Worm (Caenorhabditis elegans) whole organism, young adult: ENCODE results near the gene flcn-1.

Experiments
- B0019.2 ChIP-seq: fragments of 200-800 bp; sonication (Bioruptor generic); conservative IDR thresholded peaks from 2 replicates; pipeline ENCODE4 v1.3.6; 2022; ENCODE audit warnings: missing genetic modification reagents, missing genetic modification characterization, missing compliant biosample characterization
- C06A6.2 ChIP-seq: fragments of 200-800 bp; sonication (Bioruptor generic); conservative IDR thresholded peaks from 2 replicates; pipeline ENCODE4 v1.3.6; 2022; ENCODE audit warnings: missing genetic modification characterization, missing compliant biosample characterization
- F10E7.11 ChIP-seq: sonication (generic microtip); optimal IDR thresholded peaks from 2 replicates; lab custom pipeline; 2017; ENCODE audit warnings: mild to moderate bottlenecking, missing genetic modification characterization, moderate library complexity, missing compliant biosample characterization
- F37B4.10 ChIP-seq: fragments of 200-800 bp; sonication (Bioruptor generic); IDR thresholded peaks from 2 replicates; pipeline ENCODE4 v1.3.6; 2022; ENCODE audit warnings: missing genetic modification characterization, missing compliant biosample characterization
- F52B5.7 ChIP-seq: sonication (generic microtip); optimal IDR thresholded peaks from 2 replicates; lab custom pipeline; 2016; ENCODE audit warnings: mild to moderate bottlenecking, missing genetic modification characterization, missing compliant biosample characterization
- F57A8.1 ChIP-seq: fragments of 200-800 bp; sonication (Bioruptor generic); optimal IDR thresholded peaks from 2 replicates; lab custom pipeline; 2018; ENCODE audit warnings: mild to moderate bottlenecking, missing genetic modification characterization, moderate library complexity, missing compliant biosample characterization
- T07F8.4 ChIP-seq: sonication (generic microtip); optimal IDR thresholded peaks from 2 replicates; lab custom pipeline; 2016; ENCODE audit warnings: mild to moderate bottlenecking, missing genetic modification characterization, moderate library complexity, missing compliant biosample characterization
- Y53G8AR.9 ChIP-seq: fragments of 200-800 bp; sonication (Bioruptor generic); conservative IDR thresholded peaks from 2 replicates; pipeline ENCODE4 v1.3.6; 2022; ENCODE audit warnings: missing genetic modification reagents, missing genetic modification characterization, missing compliant biosample characterization
- Y67H2A.10 ChIP-seq: fragments of 200-800 bp; sonication (Bioruptor generic); conservative IDR thresholded peaks from 2 replicates; pipeline ENCODE4 v1.3.6; 2022; ENCODE audit warnings: missing genetic modification reagents, missing genetic modification characterization, missing compliant biosample characterization
- Y95B8A.8 ChIP-seq: fragments of 200-800 bp; sonication (Bioruptor generic); IDR thresholded peaks from 2 replicates; pipeline ENCODE4 v1.3.6; 2022; ENCODE audit warnings: missing genetic modification reagents, missing genetic modification characterization, missing compliant biosample characterization
- akir-1 ChIP-seq: fragments of 200-800 bp; sonication (Bioruptor generic); optimal IDR thresholded peaks from 2 replicates; lab custom pipeline; 2018; ENCODE audit warnings: mild to moderate bottlenecking, missing genetic modification characterization, moderate library complexity, missing compliant biosample characterization
- ama-1 ChIP-seq, 3 experiments: fragments of 150-350 bp in 1 of 3; sonication (generic microtip) in 2 of 3; optimal IDR thresholded peaks; 2 replicates each; lab custom pipeline; 2014 to 2018; ENCODE audit warnings: missing biosample characterization in 2 of 3, missing genetic modification characterization in 2 of 3, missing genetic modification reagents in 2 of 3
- aptf-3 ChIP-seq: fragments of 200-800 bp; sonication (Bioruptor generic); IDR thresholded peaks from 2 replicates; pipeline ENCODE4 v1.3.6; 2022; ENCODE audit warnings: missing genetic modification characterization, missing compliant biosample characterization
- atf-7 ChIP-seq: sonication (generic microtip); optimal IDR thresholded peaks from 2 replicates; lab custom pipeline; 2017; ENCODE audit warnings: mild to moderate bottlenecking, missing genetic modification characterization, missing compliant biosample characterization
- attf-3 ChIP-seq: fragments of 200-800 bp; sonication (Bioruptor generic); conservative IDR thresholded peaks from 2 replicates; pipeline ENCODE4 v1.3.6; 2022; ENCODE audit warnings: missing genetic modification reagents, missing genetic modification characterization, missing compliant biosample characterization
- ccch-3 ChIP-seq: fragments of 200-800 bp; sonication (Bioruptor generic); optimal IDR thresholded peaks from 2 replicates; lab custom pipeline; 2018; ENCODE audit warnings: mild to moderate bottlenecking, missing genetic modification characterization, missing compliant biosample characterization
- ceh-40 ChIP-seq: fragments of 200-800 bp; sonication (Bioruptor generic); IDR thresholded peaks from 2 replicates; pipeline ENCODE4 v1.3.6; 2022; ENCODE audit warnings: missing genetic modification characterization, missing compliant biosample characterization
- ceh-58 ChIP-seq: fragments of 200-800 bp; sonication (Bioruptor generic); IDR thresholded peaks from 2 replicates; pipeline ENCODE4 v1.3.6; 2022; ENCODE audit warnings: missing genetic modification characterization, missing compliant biosample characterization
- ceh-91 ChIP-seq: fragments of 200-800 bp; sonication (Bioruptor generic); IDR thresholded peaks from 2 replicates; pipeline ENCODE4 v1.3.6; 2022; ENCODE audit warnings: missing genetic modification reagents, missing genetic modification characterization, missing compliant biosample characterization
- chd-7 ChIP-seq: sonication (generic microtip); optimal IDR thresholded peaks from 2 replicates; lab custom pipeline; 2016; ENCODE audit warnings: mild to moderate bottlenecking, missing genetic modification characterization, moderate library complexity, missing compliant biosample characterization
- dox-1 ChIP-seq: fragments of 200-800 bp; sonication (Bioruptor generic); IDR thresholded peaks from 2 replicates; pipeline ENCODE4 v1.3.6; 2022; ENCODE audit warnings: missing genetic modification reagents, missing genetic modification characterization, missing compliant biosample characterization
- dpff-1 ChIP-seq: sonication (generic microtip); optimal IDR thresholded peaks from 2 replicates; lab custom pipeline; 2017; ENCODE audit warnings: mild to moderate bottlenecking, missing genetic modification characterization, missing compliant biosample characterization
- egl-44 ChIP-seq: fragments of 200-800 bp; sonication (Bioruptor generic); IDR thresholded peaks from 2 replicates; pipeline ENCODE4 v1.3.6; 2022; ENCODE audit warnings: missing genetic modification reagents, missing genetic modification characterization, missing compliant biosample characterization
- fkh-3 ChIP-seq: sonication (generic microtip); optimal IDR thresholded peaks from 2 replicates; lab custom pipeline; 2016; ENCODE audit warnings: mild to moderate bottlenecking, missing genetic modification characterization, missing compliant biosample characterization
- gei-17 ChIP-seq: fragments of 200-800 bp; sonication (Bioruptor generic); optimal IDR thresholded peaks from 2 replicates; lab custom pipeline; 2018; ENCODE audit warnings: mild to moderate bottlenecking, missing genetic modification characterization, missing compliant biosample characterization
- him-1 ChIP-seq: sonication (generic microtip); optimal IDR thresholded peaks from 2 replicates; lab custom pipeline; 2016; ENCODE audit warnings: missing genotype, missing genetic modification reagents, missing genetic modification characterization, missing compliant biosample characterization
- hmg-1.2 ChIP-seq: fragments of 200-800 bp; sonication (Bioruptor generic); IDR thresholded peaks from 2 replicates; pipeline ENCODE4 v1.3.6; 2022; ENCODE audit warnings: missing genetic modification reagents, missing genetic modification characterization, missing compliant biosample characterization
- hrde-1 ChIP-seq: sonication (generic microtip); optimal IDR thresholded peaks from 2 replicates; lab custom pipeline; 2016; ENCODE audit warnings: missing genetic modification characterization, mild to moderate bottlenecking, missing compliant biosample characterization, moderate library complexity, missing genotype, missing genetic modification reagents, borderline replicate concordance
- let-607 ChIP-seq, 2 experiments: fragments of 200-800 bp in 1 of 2; sonication (Bioruptor generic) in 1 of 2; sonication (generic microtip) in 1 of 2; optimal IDR thresholded peaks; 2 replicates each; lab custom pipeline; 2016 to 2018; ENCODE audit warnings: mild to moderate bottlenecking in 2 of 2, missing compliant biosample characterization in 2 of 2, missing genetic modification characterization in 2 of 2, moderate library complexity in 2 of 2, missing genotype in 1 of 2
- lin-35 ChIP-seq, 3 experiments: fragments of 150-350 bp in 2 of 3; sonication (generic microtip) in 1 of 3; optimal IDR thresholded peaks; 2 replicates each; lab custom pipeline; 2014 to 2018; ENCODE audit warnings: missing biosample characterization in 3 of 3, missing genetic modification characterization in 3 of 3, missing genetic modification reagents in 3 of 3
- lin-54 ChIP-seq: fragments of 200-800 bp; sonication (Bioruptor generic); optimal IDR thresholded peaks from 2 replicates; lab custom pipeline; 2018; ENCODE audit warnings: mild to moderate bottlenecking, missing genetic modification characterization, missing compliant biosample characterization
- madf-10 ChIP-seq: sonication (generic microtip); optimal IDR thresholded peaks from 2 replicates; lab custom pipeline; 2016; ENCODE audit warnings: mild to moderate bottlenecking, missing genetic modification characterization, missing compliant biosample characterization
- madf-6 ChIP-seq: fragments of 200-800 bp; sonication (Bioruptor generic); IDR thresholded peaks from 2 replicates; pipeline ENCODE4 v1.3.6; 2022; ENCODE audit warnings: missing genetic modification reagents, missing genetic modification characterization, missing compliant biosample characterization
- mcd-1 ChIP-seq: fragments of 200-800 bp; sonication (Bioruptor generic); IDR thresholded peaks from 2 replicates; pipeline ENCODE4 v1.3.6; 2022; ENCODE audit warnings: missing genetic modification reagents, missing genetic modification characterization, missing compliant biosample characterization
- nfyb-1 ChIP-seq: fragments of 200-800 bp; sonication (Bioruptor generic); IDR thresholded peaks from 2 replicates; pipeline ENCODE4 v1.3.6; 2022; ENCODE audit warnings: missing genetic modification reagents, missing genetic modification characterization, missing compliant biosample characterization
- nhr-179 ChIP-seq: sonication (generic microtip); optimal IDR thresholded peaks from 2 replicates; lab custom pipeline; 2016; ENCODE audit warnings: mild to moderate bottlenecking, missing genetic modification characterization, missing compliant biosample characterization
- nhr-80 ChIP-seq: sonication (generic microtip); optimal IDR thresholded peaks from 2 replicates; lab custom pipeline; 2016; ENCODE audit warnings: missing genetic modification characterization, missing compliant biosample characterization
- nhr-90 ChIP-seq: sonication (generic microtip); optimal IDR thresholded peaks from 2 replicates; lab custom pipeline; 2016; ENCODE audit warnings: missing genotype, mild to moderate bottlenecking, missing genetic modification characterization, missing compliant biosample characterization
- rcor-1 ChIP-seq: fragments of 200-800 bp; sonication (Bioruptor generic); IDR thresholded peaks from 2 replicates; pipeline ENCODE4 v1.3.6; 2022; ENCODE audit warnings: missing genetic modification reagents, missing genetic modification characterization, missing compliant biosample characterization
- rpc-1 ChIP-seq, 2 experiments: fragments of 150-350 bp in 1 of 2; sonication (generic microtip) in 1 of 2; optimal IDR thresholded peaks; 2 replicates each; lab custom pipeline; 2014 to 2018; ENCODE audit warnings: missing biosample characterization in 1 of 2, missing genetic modification characterization in 1 of 2, missing genetic modification reagents in 1 of 2, missing genotype in 1 of 2
- sdz-38 ChIP-seq: sonication (generic microtip); optimal IDR thresholded peaks from 2 replicates; lab custom pipeline; 2016; ENCODE audit warnings: missing genotype, missing genetic modification characterization, missing compliant biosample characterization
- sea-2 ChIP-seq: fragments of 200-800 bp; sonication (Bioruptor generic); IDR thresholded peaks from 2 replicates; pipeline ENCODE4 v1.3.6; 2022; ENCODE audit warnings: missing genetic modification characterization, missing compliant biosample characterization
- snpc-1.1 ChIP-seq: sonication (generic microtip); optimal IDR thresholded peaks from 2 replicates; lab custom pipeline; 2017; ENCODE audit warnings: missing genetic modification characterization, mild to moderate bottlenecking, missing compliant biosample characterization, antibody characterized with exemption, moderate library complexity, missing genotype, missing genetic modification reagents; ENCODE audit not compliant: insufficient read depth
- tbp1 ChIP-seq: fragments of 200-800 bp; sonication (Bioruptor generic); optimal IDR thresholded peaks from 2 replicates; lab custom pipeline; 2018; ENCODE audit warnings: mild to moderate bottlenecking, missing genetic modification characterization, missing compliant biosample characterization
- tbx-9 ChIP-seq: sonication (generic microtip); optimal IDR thresholded peaks from 2 replicates; lab custom pipeline; 2016; ENCODE audit warnings: borderline replicate concordance, missing genetic modification characterization, inconsistent platforms, missing compliant biosample characterization
- tlf-1 ChIP-seq: fragments of 200-800 bp; sonication (Bioruptor generic); optimal IDR thresholded peaks from 2 replicates; lab custom pipeline; 2018; ENCODE audit warnings: mild to moderate bottlenecking, missing genetic modification characterization, missing compliant biosample characterization
- xnd-1 ChIP-seq: sonication (generic microtip); optimal IDR thresholded peaks from 2 replicates; lab custom pipeline; 2016; ENCODE audit warnings: missing genotype, missing genetic modification reagents, missing genetic modification characterization, missing compliant biosample characterization
- zfh-2 ChIP-seq: fragments of 200-800 bp; sonication (Bioruptor generic); conservative IDR thresholded peaks from 2 replicates; pipeline ENCODE4 v1.3.6; 2022; ENCODE audit warnings: missing genetic modification reagents, missing genetic modification characterization, missing compliant biosample characterization
- ztf-26 ChIP-seq: sonication (generic microtip); optimal IDR thresholded peaks from 2 replicates; lab custom pipeline; 2017; ENCODE audit warnings: missing genetic modification characterization, missing compliant biosample characterization

flcn-1 gene

ce11 chrII:6891838-6892237 is 36.7 kb upstream of the flcn-1 start (continued):
- no peak for TF ChIP-seq egl-44 (GFP tag; lab: Robert Waterston, UW)
- TF ChIP-seq ceh-91: no peak
- TF ChIP-seq T07F8.4 (tag; lab: Kevin White, UChicago): no peak
- TF ChIP-seq madf-10 (tag; lab: Kevin White, UChicago): no peak
- TF ChIP-seq Y67H2A.10 (GFP tag; lab: Robert Waterston, UW): no peak
- no peak for TF ChIP-seq F57A8.1 (GFP tag; lab: Kevin White, UChicago)
- no peak for TF ChIP-seq C06A6.2 (GFP tag; lab: Robert Waterston, UW)
- no peak for TF ChIP-seq atf-7 (tag; lab: Kevin White, UChicago)
- no peak for TF ChIP-seq ztf-26 (tag; lab: Kevin White, UChicago)
- TF ChIP-seq gei-17 (GFP tag; lab: Kevin White, UChicago): no peak
- peak; percentile 46; the same call in 1 of the 2 replicates for TF ChIP-seq nfyb-1 (GFP tag; lab: Robert Waterston, UW)
- TF ChIP-seq F52B5.7 (tag; lab: Kevin White, UChicago): no peak
- no peak for TF ChIP-seq zfh-2 (GFP tag; lab: Robert Waterston, UW)
- TF ChIP-seq let-607 (tag; optimal IDR thresholded peaks at IDR 0.05; lab: Kevin White, UChicago): no peak
- TF ChIP-seq lin-35 (GFP tag; optimal IDR thresholded peaks at IDR 0.05; lab: Kevin White, UChicago): no peak
- no peak for TF ChIP-seq Y53G8AR.9 (GFP tag; lab: Robert Waterston, UW)
- peak; percentile 36 for TF ChIP-seq tbp1 (GFP tag; lab: Kevin White, UChicago)
- TF ChIP-seq him-1 (tag; lab: Kevin White, UChicago): no peak
- TF ChIP-seq tbx-9 (tag; lab: Kevin White, UChicago): no peak
- TF ChIP-seq ama-1 (optimal IDR thresholded peaks at IDR 0.05; lab: Kevin White, UChicago): no peak
- no peak for TF ChIP-seq ama-1 (GFP tag; optimal IDR thresholded peaks at IDR 0.05; lab: Kevin White, UChicago)
- TF ChIP-seq F10E7.11: no peak
- TF ChIP-seq hrde-1 (tag; lab: Kevin White, UChicago): no peak
- TF ChIP-seq fkh-3: no peak
- no peak for TF ChIP-seq rpc-1 (optimal IDR thresholded peaks at IDR 0.05; lab: Kevin White, UChicago)
- no peak for TF ChIP-seq rpc-1 (tag; optimal IDR thresholded peaks at IDR 0.05; lab: Kevin White, UChicago)
- TF ChIP-seq dpff-1 (tag; lab: Kevin White, UChicago): no peak
- TF ChIP-seq rcor-1 (GFP tag; lab: Robert Waterston, UW): no peak
- TF ChIP-seq snpc-1.1 (tag; lab: Kevin White, UChicago): no peak
- TF ChIP-seq ceh-40 (GFP tag; lab: Robert Waterston, UW): no peak
- no peak for TF ChIP-seq akir-1 (GFP tag; lab: Kevin White, UChicago)
- TF ChIP-seq xnd-1 (tag; lab: Kevin White, UChicago): no peak
- TF ChIP-seq sdz-38 (tag; lab: Kevin White, UChicago): no peak
- no peak for TF ChIP-seq dox-1 (GFP tag; lab: Robert Waterston, UW)
- no peak for TF ChIP-seq nhr-179 (tag; lab: Kevin White, UChicago)
- no peak for TF ChIP-seq mcd-1 (GFP tag; lab: Robert Waterston, UW)
- peak; percentile 33 for TF ChIP-seq nhr-80 (tag; lab: Kevin White, UChicago)
- peak; percentile 42 for TF ChIP-seq lin-54 (GFP tag; lab: Kevin White, UChicago)
- TF ChIP-seq hmg-1.2 (GFP tag; lab: Robert Waterston, UW): no peak
- TF ChIP-seq Y95B8A.8: no peak; the same call in 1 of the 2 replicates
- no peak for TF ChIP-seq F37B4.10
- TF ChIP-seq aptf-3 (GFP tag; lab: Robert Waterston, UW): no peak
- TF ChIP-seq ccch-3 (GFP tag; lab: Kevin White, UChicago): no peak
- TF ChIP-seq attf-3 (GFP tag; lab: Robert Waterston, UW): no peak
- no peak for TF ChIP-seq madf-6 (GFP tag; lab: Robert Waterston, UW)
- TF ChIP-seq B0019.2: no peak
- TF ChIP-seq sea-2 (GFP tag; lab: Robert Waterston, UW): no peak
- no peak for TF ChIP-seq nhr-90 (tag; lab: Kevin White, UChicago)
- no peak for TF ChIP-seq ceh-58 (GFP tag; lab: Robert Waterston, UW)
- no peak for TF ChIP-seq chd-7 (tag; lab: Kevin White, UChicago)
- TF ChIP-seq tlf-1 (GFP tag; lab: Kevin White, UChicago): no peak
